Worm (Caenorhabditis elegans): ENCODE data around the gene C16C8.18.

Gene C16C8.18

DNA sequence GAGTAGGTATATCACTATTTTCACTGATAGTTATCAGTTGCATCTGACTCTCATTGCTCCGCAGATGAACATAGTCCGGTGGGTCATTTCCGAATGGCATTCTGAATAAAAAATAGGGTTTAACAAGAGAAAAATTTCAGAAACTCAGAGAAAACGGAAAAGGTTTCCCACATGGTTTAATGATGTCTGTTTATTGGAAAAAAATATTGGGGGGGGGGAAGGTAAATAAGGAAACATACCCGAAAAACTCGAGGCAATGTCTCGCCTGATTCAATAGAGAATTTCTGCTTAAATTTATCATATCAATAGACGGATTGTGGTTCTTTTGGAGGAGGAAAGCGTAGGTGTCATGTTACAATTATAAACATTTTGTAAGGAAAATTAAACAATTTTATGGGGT is 4.1 kb upstream of the C16C8.18 start, which contains the start of gene nep-11:
TSS of gene nep-11 (minus strand) at position 101 of the 400 bp plus-strand sequence.
- TF ChIP-seq mdl-1 (tag; optimal IDR thresholded peaks at IDR 0.05): no peak
- no peak for TF ChIP-seq unc-62 (GFP tag; optimal IDR thresholded peaks at IDR 0.05)
- no peak for TF ChIP-seq Y55F3AM.14 (GFP tag; optimal IDR thresholded peaks at IDR 0.05)
- TF ChIP-seq lin-39 (tag; optimal IDR thresholded peaks at IDR 0.05): no peak
- no peak for TF ChIP-seq sma-3 (GFP tag; optimal IDR thresholded peaks at IDR 0.05)
- TF ChIP-seq lin-11 (tag; optimal IDR thresholded peaks at IDR 0.05): no peak
- TF ChIP-seq elt-1 (tag; optimal IDR thresholded peaks at IDR 0.05): no peak
- no peak for TF ChIP-seq fos-1 (tag; optimal IDR thresholded peaks at IDR 0.05)
- no peak for TF ChIP-seq R02D3.7 (tag; optimal IDR thresholded peaks at IDR 0.05)
- TF ChIP-seq nhr-11 (tag; optimal IDR thresholded peaks at IDR 0.05): no peak
- no peak for TF ChIP-seq nhr-237 (tag; optimal IDR thresholded peaks at IDR 0.05)
- no peak for TF ChIP-seq snpc-4 (tag; optimal IDR thresholded peaks at IDR 0.05)
- no peak for TF ChIP-seq nhr-77 (tag; optimal IDR thresholded peaks at IDR 0.05)
- no peak for TF ChIP-seq skn-1 (tag; optimal IDR thresholded peaks at IDR 0.05)
- no peak for TF ChIP-seq unc-39 (tag; optimal IDR thresholded peaks at IDR 0.05)
- no peak for TF ChIP-seq crh-2 (tag; optimal IDR thresholded peaks at IDR 0.05)
- TF ChIP-seq alr-1 (tag; optimal IDR thresholded peaks at IDR 0.05): no peak
- no peak for TF ChIP-seq ztf-11 (tag; optimal IDR thresholded peaks at IDR 0.05)

DNA sequence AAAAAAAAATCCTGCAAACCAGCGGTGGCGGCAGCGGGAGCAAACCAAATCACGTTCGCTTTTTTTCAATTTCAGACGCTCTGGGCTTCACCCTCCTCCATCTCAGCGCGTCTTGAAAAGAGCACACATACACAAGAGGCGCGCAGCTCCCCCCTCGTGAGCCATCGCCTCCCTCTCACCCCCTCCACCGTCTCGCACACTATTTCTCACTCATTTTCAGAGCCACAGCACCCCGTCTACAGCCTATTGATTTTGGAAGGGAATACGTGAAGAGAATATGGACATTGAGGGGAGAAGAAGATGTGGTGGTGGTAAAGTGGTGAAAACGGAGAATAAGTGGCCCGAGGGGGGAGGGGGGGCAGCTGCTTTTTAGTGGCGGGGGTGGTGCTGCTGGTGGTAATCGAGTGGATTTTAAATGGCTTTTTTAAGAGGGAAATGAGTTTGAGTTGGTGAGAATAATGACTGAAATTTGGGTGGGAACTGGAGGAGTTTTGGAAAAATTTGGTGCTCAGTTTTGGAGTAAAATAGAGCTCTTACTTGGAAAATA is 1.3 kb upstream of the C16C8.18 start:
- TF ChIP-seq C34F6.9 (tag; optimal IDR thresholded peaks at IDR 0.05) (peak; percentile 56), unc-62 (GFP tag; optimal IDR thresholded peaks at IDR 0.05) (no peak), nhr-237 (tag; optimal IDR thresholded peaks at IDR 0.05) (no peak), ztf-4 (tag; optimal IDR thresholded peaks at IDR 0.05) (no peak), ztf-11 (tag; optimal IDR thresholded peaks at IDR 0.05) (no peak), alr-1 (tag; optimal IDR thresholded peaks at IDR 0.05) (no peak), mbf-1 (tag; optimal IDR thresholded peaks at IDR 0.05) (no peak), lsy-2 (tag; optimal IDR thresholded peaks at IDR 0.05) (peak in 1 of 2 experiments; percentile 49), nhr-11 (tag; optimal IDR thresholded peaks at IDR 0.05) (no peak), gmeb-1 (tag; optimal IDR thresholded peaks at IDR 0.05) (no peak), elt-3 (tag; optimal IDR thresholded peaks at IDR 0.05) (no peak), egl-27 (tag; optimal IDR thresholded peaks at IDR 0.05) (no peak), crh-2 (tag; optimal IDR thresholded peaks at IDR 0.05) (peak; percentile 0), sma-9 (GFP tag; optimal IDR thresholded peaks at IDR 0.05) (no peak), sma-9 (tag; optimal IDR thresholded peaks at IDR 0.05) (no peak), unc-39 (tag; optimal IDR thresholded peaks at IDR 0.05) (no peak), nhr-21 (tag; optimal IDR thresholded peaks at IDR 0.05) (no peak), ztf-1 (GFP tag; conservative IDR thresholded peaks at IDR 0.05) (no peak), lin-39 (tag; optimal IDR thresholded peaks at IDR 0.05) (no peak), R02D3.7 (tag; optimal IDR thresholded peaks at IDR 0.05) (no peak), aly-2 (tag; optimal IDR thresholded peaks at IDR 0.05) (no peak), Y55F3AM.14 (GFP tag; optimal IDR thresholded peaks at IDR 0.05) (no peak), unc-55 (GFP tag; optimal IDR thresholded peaks at IDR 0.05) (peak; percentile 73), ceh-82 (tag; optimal IDR thresholded peaks at IDR 0.05) (no peak), sma-3 (GFP tag; optimal IDR thresholded peaks at IDR 0.05) (no peak), nhr-10 (tag; optimal IDR thresholded peaks at IDR 0.05) (no peak), nhr-77 (tag; optimal IDR thresholded peaks at IDR 0.05) (no peak), lin-13 (GFP tag; optimal IDR thresholded peaks at IDR 0.05) (peak; percentile 17), fos-1 (tag; optimal IDR thresholded peaks at IDR 0.05) (no peak), peb-1 (tag; optimal IDR thresholded peaks at IDR 0.05) (no peak), nhr-25 (tag; optimal IDR thresholded peaks at IDR 0.05) (no peak), mdl-1 (tag; optimal IDR thresholded peaks at IDR 0.05) (peak in 1 of 2 experiments; percentile 51), nhr-6 (tag; optimal IDR thresholded peaks at IDR 0.05) (no peak), mab-5 (tag; optimal IDR thresholded peaks at IDR 0.05) (no peak), snpc-4 (tag; optimal IDR thresholded peaks at IDR 0.05) (peak; percentile 12), sem-4 (tag; optimal IDR thresholded peaks at IDR 0.05) (no peak), ZK546.5 (tag; optimal IDR thresholded peaks at IDR 0.05) (no peak), F13H6.1 (tag; optimal IDR thresholded peaks at IDR 0.05) (peak; percentile 1), elt-1 (tag; optimal IDR thresholded peaks at IDR 0.05) (no peak), blmp-1 (tag; optimal IDR thresholded peaks at IDR 0.05; ENCODE audit: insufficient read depth) (no peak), ceh-16 (tag; optimal IDR thresholded peaks at IDR 0.05) (no peak), zag-1 (tag; optimal IDR thresholded peaks at IDR 0.05) (peak; percentile 9), nhr-23 (tag; optimal IDR thresholded peaks at IDR 0.05) (no peak), dmd-4 (tag; optimal IDR thresholded peaks at IDR 0.05) (no peak), nhr-129 (tag; optimal IDR thresholded peaks at IDR 0.05) (peak; percentile 22), lin-11 (tag; optimal IDR thresholded peaks at IDR 0.05) (peak; percentile 66), skn-1 (tag; optimal IDR thresholded peaks at IDR 0.05) (no peak)

Measured in whole organism, L2 larva.